Worm (Caenorhabditis elegans): ENCODE data around the gene obr-1.

DNA sequence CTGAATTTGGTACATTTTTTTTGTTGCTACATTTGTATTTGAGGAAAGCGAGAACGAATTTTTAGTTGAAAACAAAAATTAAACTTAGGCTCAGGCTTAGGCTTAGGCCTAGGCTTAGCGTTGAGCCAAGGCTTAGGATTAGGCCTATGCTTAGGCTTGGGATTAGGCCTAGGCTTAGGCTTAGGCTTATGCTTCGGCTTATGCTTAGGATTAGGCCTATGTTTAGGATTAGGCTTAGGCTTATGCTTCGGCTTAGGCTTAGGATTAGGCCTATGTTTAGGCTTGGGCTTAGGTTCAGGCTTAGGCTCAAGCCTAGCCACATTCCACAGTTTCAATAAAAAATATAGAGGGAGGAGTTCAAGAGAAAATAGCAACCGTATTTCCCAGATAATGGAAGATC is 62.9 kb downstream of the obr-1 start:
- TF ChIP-seq unc-55 (GFP tag; optimal IDR thresholded peaks at IDR 0.05) (no peak), pha-4 (tag; optimal IDR thresholded peaks at IDR 0.05) (no peak), nhr-11 (tag; optimal IDR thresholded peaks at IDR 0.05) (no peak), hlh-13 (GFP tag; optimal IDR thresholded peaks at IDR 0.05) (no peak), T23F11.4 (GFP tag; optimal IDR thresholded peaks at IDR 0.05) (no peak), pqm-1 (tag; optimal IDR thresholded peaks at IDR 0.05) (no peak), dve-1 (tag; optimal IDR thresholded peaks at IDR 0.05) (peak; percentile 96), C08G9.2 (tag; optimal IDR thresholded peaks at IDR 0.05) (no peak), fkh-10 (GFP tag; optimal IDR thresholded peaks at IDR 0.05) (no peak), ahr-1 (tag; optimal IDR thresholded peaks at IDR 0.05) (no peak)
